Worm (Caenorhabditis elegans) whole organism, late embryonic: Measurements from ENCODE around the gene F02E11.7.

Experiments used
- F13H6.1 ChIP-seq: sonication (generic microtip); optimal IDR thresholded peaks from 2 replicates; lab custom pipeline; 2016; ENCODE audit warnings: missing genetic modification characterization, missing compliant biosample characterization
- ama-1 ChIP-seq: fragments of 150-350 bp; optimal IDR thresholded peaks from 2 replicates; lab custom pipeline; 2014

- TF ChIP-seq F13H6.1 (tag; lab: Kevin White, UChicago) (no peak), ama-1 (lab: Kevin White, UChicago) (no peak)
Observed at ce11 chrII:3318839-3319238, 51.4 kb downstream of the F02E11.7 start.
